Fruit fly (Drosophila melanogaster): ENCODE measurements around the gene Hexo2.

The Hexo2 gene

DNA sequence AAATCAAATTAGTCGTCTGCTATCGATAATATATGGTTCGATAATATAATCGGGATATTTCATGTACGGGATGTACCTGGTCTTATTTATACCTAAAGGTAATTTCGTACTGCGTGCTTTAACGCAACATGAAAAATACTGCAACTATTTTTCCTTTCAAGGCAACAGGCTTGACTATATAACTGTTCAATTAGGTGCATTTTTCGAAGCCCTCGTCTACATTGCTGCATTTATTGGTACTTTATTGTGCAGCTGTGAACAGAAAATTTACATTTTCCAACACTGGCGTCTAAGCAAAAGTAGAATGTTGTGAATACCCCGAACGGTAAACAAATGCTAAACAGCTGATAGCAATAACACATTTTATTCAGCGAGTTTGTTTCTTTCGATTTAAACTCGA is 19.4 kb upstream of the Hexo2 start, which contains the start of the genes Ppt1 and Ogg1 (continued):
- peak; percentile 71 for TF ChIP-seq CG31627 (GFP tag; optimal IDR thresholded peaks at IDR 0.05)
- no peak for TF ChIP-seq ss (GFP tag; optimal IDR thresholded peaks at IDR 0.05)
- no peak for TF ChIP-seq fd85E (GFP tag; optimal IDR thresholded peaks at IDR 0.05)
- TF ChIP-seq esn (GFP tag; optimal IDR thresholded peaks at IDR 0.05), result peak; percentile 77
- peak; percentile 65 for TF ChIP-seq Hr39 (GFP tag; optimal IDR thresholded peaks at IDR 0.05)
- peak; percentile 40 for TF ChIP-seq CG3032 (tag; optimal IDR thresholded peaks at IDR 0.05)
- TF ChIP-seq eg (GFP tag; IDR thresholded peaks at IDR 0.05), result peak; percentile 20; the same call in 1 of the 3 replicates
- no peak for TF ChIP-seq Blimp-1 (GFP tag; optimal IDR thresholded peaks at IDR 0.05)
- TF ChIP-seq achi (GFP tag; optimal IDR thresholded peaks at IDR 0.05), result peak; percentile 60
- TF ChIP-seq salr (GFP tag; optimal IDR thresholded peaks at IDR 0.05), result no peak

DNA sequence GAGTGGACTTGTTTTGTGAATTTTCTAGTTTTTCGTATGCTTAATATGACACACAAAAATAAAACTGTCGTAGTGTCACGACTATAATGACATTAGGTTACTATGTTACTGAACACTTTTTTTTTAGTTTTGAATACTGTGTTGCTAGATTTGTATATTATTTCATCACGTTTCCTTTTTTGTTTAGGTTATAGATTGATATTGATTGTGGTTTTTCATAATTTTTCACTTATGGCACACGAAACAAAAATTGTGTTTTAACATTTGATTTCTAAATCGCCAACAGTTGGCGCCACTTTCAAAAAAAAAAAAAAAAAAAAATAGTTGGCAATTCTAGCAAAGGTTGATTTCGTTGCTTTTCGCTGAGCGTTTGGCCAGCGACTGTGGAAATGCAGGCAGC is 15.9 kb upstream of the Hexo2 start, which contains the start of gene CG11294:
Gene CG11294, minus strand, starts transcription at position 101 of the 400 bp plus-strand sequence.
- TF ChIP-seq fkh (GFP tag; optimal IDR thresholded peaks at IDR 0.05) (no peak), Gug (GFP tag; IDR thresholded peaks at IDR 0.05) (no peak), OdsH (GFP tag; optimal IDR thresholded peaks at IDR 0.05) (no peak), CG8632 (GFP tag; optimal IDR thresholded peaks at IDR 0.05) (no peak), Eip75B (GFP tag; optimal IDR thresholded peaks at IDR 0.05) (no peak), achi (GFP tag; optimal IDR thresholded peaks at IDR 0.05) (no peak), topi (GFP tag; optimal IDR thresholded peaks at IDR 0.05) (no peak), Sox15 (GFP tag; optimal IDR thresholded peaks at IDR 0.05) (no peak), net (GFP tag; optimal IDR thresholded peaks at IDR 0.05) (no peak), CG10631 (GFP tag; optimal IDR thresholded peaks at IDR 0.05) (no peak), CG15336 (GFP tag; IDR thresholded peaks at IDR 0.05) (no peak), vri (GFP tag; optimal IDR thresholded peaks at IDR 0.05) (no peak), CG10669 (GFP tag; optimal IDR thresholded peaks at IDR 0.05) (no peak), Sox14 (GFP tag; optimal IDR thresholded peaks at IDR 0.05) (no peak), fd59A (GFP tag; optimal IDR thresholded peaks at IDR 0.05) (no peak), Eip93F (GFP tag; optimal IDR thresholded peaks at IDR 0.05) (no peak), CG4318 (GFP tag; optimal IDR thresholded peaks at IDR 0.05) (no peak), fd85E (GFP tag; optimal IDR thresholded peaks at IDR 0.05) (no peak), CG6854 (GFP tag; optimal IDR thresholded peaks at IDR 0.05) (no peak)

DNA sequence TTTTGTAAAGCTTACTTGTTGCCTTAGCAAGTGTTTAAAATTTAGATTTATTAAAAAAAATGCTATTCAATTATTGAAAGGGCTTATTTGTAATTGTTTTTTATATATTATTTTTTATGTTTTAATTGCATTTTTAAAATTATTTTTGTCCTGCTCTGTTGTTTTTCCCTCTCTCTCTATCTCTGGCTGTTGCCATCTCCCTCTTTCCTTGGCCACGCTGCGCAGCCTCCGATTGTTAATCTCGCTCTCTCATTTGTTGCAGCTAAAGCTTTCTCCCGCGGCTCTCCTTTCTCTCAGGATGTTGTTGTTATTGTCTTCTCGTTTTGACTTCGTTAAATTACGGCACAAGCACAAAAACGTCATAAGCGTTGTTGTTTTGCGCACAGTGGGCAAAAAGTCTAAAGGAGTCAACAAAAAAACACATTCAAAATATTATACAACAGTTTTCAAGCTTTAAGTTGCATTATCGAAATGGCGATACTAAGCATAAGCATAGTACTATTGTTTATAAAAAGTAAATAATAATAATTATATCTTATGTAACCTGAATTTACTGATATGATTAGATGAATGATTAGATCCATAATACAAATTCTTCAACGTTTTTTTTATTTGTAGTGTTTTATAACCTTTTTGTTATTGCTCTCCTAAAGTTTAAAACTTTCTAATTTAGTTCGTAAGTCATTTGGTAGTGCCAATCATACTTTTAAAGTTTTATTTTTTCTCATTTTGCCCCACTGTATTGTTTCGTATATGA is 15.2 kb upstream of the Hexo2 start:
- no peak for TF ChIP-seq Lpt (GFP tag; optimal IDR thresholded peaks at IDR 0.05)
- no peak for TF ChIP-seq Smox (GFP tag; optimal IDR thresholded peaks at IDR 0.05)
- peak in 1 of 2 experiments; percentile 15 for TF ChIP-seq salr (GFP tag; optimal IDR thresholded peaks at IDR 0.05)
- no peak for TF ChIP-seq Blimp-1 (GFP tag; optimal IDR thresholded peaks at IDR 0.05)
- no peak for TF ChIP-seq Gug (GFP tag; IDR thresholded peaks at IDR 0.05)
- peak; percentile 5 for TF ChIP-seq Ets96B (tag; optimal IDR thresholded peaks at IDR 0.05)
- peak; percentile 10 for TF ChIP-seq CG32006 (GFP tag; optimal IDR thresholded peaks at IDR 0.05)
- TF ChIP-seq topi (GFP tag; optimal IDR thresholded peaks at IDR 0.05), result no peak
- no peak for TF ChIP-seq Hr4 (GFP tag; optimal IDR thresholded peaks at IDR 0.05)
- no peak for TF ChIP-seq CG1621 (tag; optimal IDR thresholded peaks at IDR 0.05)
- TF ChIP-seq CG6276 (GFP tag; optimal IDR thresholded peaks at IDR 0.05), result no peak
- TF ChIP-seq CG8319 (GFP tag; optimal IDR thresholded peaks at IDR 0.05), result no peak
- TF ChIP-seq CG8632 (GFP tag; optimal IDR thresholded peaks at IDR 0.05), result peak; percentile 13
- peak; percentile 48 for TF ChIP-seq svp (GFP tag)
- TF ChIP-seq vri (GFP tag; optimal IDR thresholded peaks at IDR 0.05), result no peak
- no peak for TF ChIP-seq CG11762 (GFP tag; optimal IDR thresholded peaks at IDR 0.05; ENCODE audit: insufficient read depth)
- peak; percentile 13 for TF ChIP-seq OdsH (GFP tag; optimal IDR thresholded peaks at IDR 0.05)
- TF ChIP-seq CG34406 (GFP tag; optimal IDR thresholded peaks at IDR 0.05), result peak; percentile 9
- no peak for TF ChIP-seq Eip93F (GFP tag; optimal IDR thresholded peaks at IDR 0.05)
- peak; percentile 58 for TF ChIP-seq Eip78C (GFP tag)
- TF ChIP-seq CG11902 (GFP tag; optimal IDR thresholded peaks at IDR 0.05), result no peak
